Fruit fly (Drosophila melanogaster): Measurements from ENCODE around the gene Spt3.

- TF ChIP-seq Hr39 (GFP tag; optimal IDR thresholded peaks at IDR 0.05) (no peak), CG16779 (tag; optimal IDR thresholded peaks at IDR 0.05) (no peak), spab (GFP tag; optimal IDR thresholded peaks at IDR 0.05) (no peak), Eip78C (GFP tag) (no peak)
These were observed 23.3 kb downstream of the Spt3 start, which contains the start of gene CG14736 for dm6 chr3R:12040228-12040627.
